Fruit fly (Drosophila melanogaster): ENCODE measurements around the gene St2.

DNA sequence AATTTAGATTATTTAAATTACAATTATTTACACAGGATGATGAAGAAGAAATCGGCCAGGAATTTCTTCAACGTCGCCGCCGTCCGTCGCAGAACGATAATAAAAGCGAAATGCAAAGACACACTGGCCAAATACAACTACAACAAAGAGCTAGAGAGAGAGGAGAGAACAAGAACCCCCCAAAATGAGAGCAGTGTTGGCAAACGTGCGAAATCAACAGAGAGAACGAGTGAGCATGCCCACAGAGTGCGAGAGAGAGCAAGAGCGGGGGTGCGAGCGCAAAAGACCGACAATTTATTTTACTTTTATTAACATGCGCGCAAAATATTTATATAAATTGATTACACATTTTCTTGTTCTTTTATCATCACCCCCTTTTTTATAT is 14.8 kb upstream of the St2 start:
- TF ChIP-seq CG1620 (GFP tag; optimal IDR thresholded peaks at IDR 0.05), result peak; percentile 29
- TF ChIP-seq kay (GFP tag; ENCODE audit: borderline replicate concordance), result peak; percentile 71
- TF ChIP-seq Hr96 (GFP tag; optimal IDR thresholded peaks at IDR 0.05), result peak; percentile 17
- no peak for TF ChIP-seq CG5204 (GFP tag; optimal IDR thresholded peaks at IDR 0.05)
